Worm (Caenorhabditis elegans) whole organism, L4 larva: Measurements from ENCODE around the gene C10C5.7.
A peak's percentile ranks its signal among the peaks of the same experiment; 100 is the strongest.

Source experiments
- F49E8.2 ChIP-seq: sonication (generic microtip); optimal IDR thresholded peaks from 2 replicates; lab custom pipeline; 2016; ENCODE audit warnings: missing compliant biosample characterization, mild to moderate bottlenecking, missing genetic modification characterization, borderline replicate concordance
- R02D3.7 ChIP-seq: fragments of 150-350 bp; sonication (generic microtip); optimal IDR thresholded peaks from 3 replicates; lab custom pipeline; 2014; ENCODE audit warnings: missing biosample characterization, missing genetic modification characterization
- ZK337.2 ChIP-seq: fragments of 200-800 bp; sonication (Bioruptor generic); IDR thresholded peaks from 2 replicates; pipeline ENCODE4 v1.3.6; 2022; ENCODE audit warnings: missing genetic modification reagents, missing genetic modification characterization, missing compliant biosample characterization
- ZK546.5 ChIP-seq, 2 experiments: sonication (generic microtip); optimal IDR thresholded peaks; 2 replicates each; lab custom pipeline; 2017; ENCODE audit warnings: missing biosample characterization in 2 of 2, missing genetic modification characterization in 2 of 2
- aha-1 ChIP-seq: fragments of 150-350 bp; peaks from one replicate; lab custom pipeline; 2014; ENCODE audit warnings: missing biosample characterization, missing genetic modification characterization
- hlh-11 ChIP-seq: fragments of 200-800 bp; sonication (Bioruptor generic); optimal IDR thresholded peaks from 2 replicates; lab custom pipeline; 2018; ENCODE audit warnings: mild to moderate bottlenecking, missing genetic modification characterization, missing compliant biosample characterization
- hmg-1.1 ChIP-seq: fragments of 200-800 bp; sonication (Bioruptor generic); IDR thresholded peaks from 2 replicates; pipeline ENCODE4 v1.3.6; 2022; ENCODE audit warnings: missing genetic modification reagents, missing genetic modification characterization, missing compliant biosample characterization
- lsy-2 ChIP-seq, 2 experiments: fragments of 150-350 bp in 1 of 2; sonication (generic microtip) in 1 of 2; optimal IDR thresholded peaks; 2 replicates each; lab custom pipeline; 2014 to 2017; ENCODE audit warnings: missing biosample characterization in 2 of 2, missing genetic modification characterization in 2 of 2
- nhr-102 ChIP-seq: sonication (generic microtip); optimal IDR thresholded peaks from 2 replicates; lab custom pipeline; 2016; ENCODE audit warnings: mild to moderate bottlenecking, missing genetic modification characterization, moderate library complexity, missing compliant biosample characterization
- nhr-25 ChIP-seq: sonication (generic microtip); optimal IDR thresholded peaks from 2 replicates; lab custom pipeline; 2017; ENCODE audit warnings: missing genetic modification characterization, mild to moderate bottlenecking, missing compliant biosample characterization, antibody characterized with exemption, moderate library complexity, borderline replicate concordance; ENCODE audit not compliant: insufficient read depth

ce11 chrIV:9378272-9378671 lies 6.7 kb upstream of the C10C5.7 start, which contains the start of gene C10C5.4:
- TF ChIP-seq ZK337.2 (GFP tag; lab: Robert Waterston, UW), result no peak
- no peak for TF ChIP-seq lsy-2 (tag; optimal IDR thresholded peaks at IDR 0.05; lab: Kevin White, UChicago)
- peak; percentile 15 for TF ChIP-seq hlh-11 (tag; lab: Kevin White, UChicago)
- TF ChIP-seq R02D3.7 (tag; lab: Kevin White, UChicago), result no peak
- no peak for TF ChIP-seq nhr-25
- no peak for TF ChIP-seq hmg-1.1 (GFP tag; lab: Robert Waterston, UW)
- no peak for TF ChIP-seq nhr-102 (tag; lab: Kevin White, UChicago)
- TF ChIP-seq F49E8.2 (tag; lab: Kevin White, UChicago), result no peak
- no peak for TF ChIP-seq aha-1 (tag; lab: Kevin White, UChicago)
- TF ChIP-seq ZK546.5 (tag; optimal IDR thresholded peaks at IDR 0.05; lab: Kevin White, UChicago), result no peak
